Worm (Caenorhabditis elegans) whole organism, L4 larva: Measurements from ENCODE around the gene F20D12.7.
A peak's percentile ranks its signal among the peaks of the same experiment; 100 is the strongest.

Experiments used
- F44E2.7 ChIP-seq: fragments of 200-800 bp; sonication (Bioruptor generic); IDR thresholded peaks from 2 replicates; pipeline ENCODE4 v2.1.2; 2022; ENCODE audit warnings: missing genetic modification characterization, missing compliant biosample characterization
- R02D3.7 ChIP-seq: fragments of 150-350 bp; sonication (generic microtip); optimal IDR thresholded peaks from 3 replicates; lab custom pipeline; 2014; ENCODE audit warnings: missing biosample characterization, missing genetic modification characterization
- T20F7.1 ChIP-seq: fragments of 200-800 bp; sonication (Bioruptor generic); optimal IDR thresholded peaks from 2 replicates; lab custom pipeline; 2018; ENCODE audit warnings: mild to moderate bottlenecking, missing genetic modification characterization, missing compliant biosample characterization
- Y75B8A.6 ChIP-seq: fragments of 200-800 bp; sonication (Bioruptor generic); IDR thresholded peaks from 2 replicates; pipeline ENCODE4 v1.3.6; 2022; ENCODE audit warnings: missing genetic modification reagents, missing genetic modification characterization, missing compliant biosample characterization
- ZK337.2 ChIP-seq: fragments of 200-800 bp; sonication (Bioruptor generic); IDR thresholded peaks from 2 replicates; pipeline ENCODE4 v1.3.6; 2022; ENCODE audit warnings: missing genetic modification reagents, missing genetic modification characterization, missing compliant biosample characterization
- aly-2 ChIP-seq: sonication (generic microtip); optimal IDR thresholded peaks from 2 replicates; lab custom pipeline; 2018; ENCODE audit warnings: missing biosample characterization, missing genetic modification characterization
- ceh-32 ChIP-seq: sonication (generic microtip); optimal IDR thresholded peaks from 2 replicates; lab custom pipeline; 2016; ENCODE audit warnings: mild to moderate bottlenecking, missing genetic modification characterization, missing compliant biosample characterization; ENCODE audit not compliant: poor library complexity
- cey-2 ChIP-seq: sonication (generic microtip); optimal IDR thresholded peaks from 3 replicates; lab custom pipeline; 2017; ENCODE audit warnings: missing genetic modification characterization, mild to moderate bottlenecking, missing compliant biosample characterization, antibody characterized with exemption, borderline replicate concordance; ENCODE audit not compliant: insufficient read depth
- ctbp-1 ChIP-seq: fragments of 200-800 bp; sonication (Bioruptor generic); IDR thresholded peaks from 2 replicates; pipeline ENCODE4 v1.3.6; 2022; ENCODE audit warnings: missing genetic modification reagents, missing genetic modification characterization, missing compliant biosample characterization
- daf-16 ChIP-seq, 3 experiments: sonication (generic microtip); optimal IDR thresholded peaks; 2 replicates each; lab custom pipeline; 2016 to 2017; ENCODE audit warnings: missing genetic modification characterization in 3 of 3, missing genetic modification reagents in 3 of 3, mild to moderate bottlenecking in 2 of 3, missing compliant biosample characterization in 2 of 3, missing biosample characterization in 1 of 3, moderate library complexity in 1 of 3
- dmd-6 ChIP-seq: fragments of 200-800 bp; sonication (Bioruptor generic); IDR thresholded peaks from 2 replicates; pipeline ENCODE4 v1.3.6; 2022; ENCODE audit warnings: missing genetic modification reagents, missing genetic modification characterization, missing compliant biosample characterization
- dmd-8 ChIP-seq: fragments of 200-800 bp; sonication (Bioruptor generic); IDR thresholded peaks from 2 replicates; pipeline ENCODE4 v1.3.6; 2022; ENCODE audit warnings: missing genetic modification characterization, missing compliant biosample characterization
- dve-1 ChIP-seq: sonication (generic microtip); optimal IDR thresholded peaks from 2 replicates; lab custom pipeline; 2017; ENCODE audit warnings: antibody characterized with exemption, mild to moderate bottlenecking, missing genetic modification characterization, missing compliant biosample characterization; ENCODE audit not compliant: insufficient read depth
- fkh-10 ChIP-seq: fragments of 150-350 bp; optimal IDR thresholded peaks from 2 replicates; lab custom pipeline; 2014; ENCODE audit warnings: missing biosample characterization, missing genetic modification reagents, missing genetic modification characterization
- hif-1 ChIP-seq, 2 experiments: sonication (generic microtip); optimal IDR thresholded peaks; 2 replicates each; lab custom pipeline; 2016 to 2017; ENCODE audit warnings: missing compliant biosample characterization in 2 of 2, missing genetic modification characterization in 2 of 2, missing genetic modification reagents in 2 of 2, missing genotype in 2 of 2, mild to moderate bottlenecking in 1 of 2
- hlh-30 ChIP-seq: sonication (generic microtip); optimal IDR thresholded peaks from 2 replicates; lab custom pipeline; 2017; ENCODE audit warnings: antibody characterized with exemption, mild to moderate bottlenecking, missing genetic modification characterization, missing compliant biosample characterization; ENCODE audit not compliant: insufficient read depth
- hmg-1.1 ChIP-seq: fragments of 200-800 bp; sonication (Bioruptor generic); IDR thresholded peaks from 2 replicates; pipeline ENCODE4 v1.3.6; 2022; ENCODE audit warnings: missing genetic modification reagents, missing genetic modification characterization, missing compliant biosample characterization
- jun-1 ChIP-seq: fragments of 150-350 bp; optimal IDR thresholded peaks from 2 replicates; lab custom pipeline; 2014; ENCODE audit warnings: missing biosample characterization, missing genetic modification reagents, missing genetic modification characterization
- lin-1 ChIP-seq: fragments of 200-800 bp; sonication (Bioruptor generic); IDR thresholded peaks from 2 replicates; pipeline ENCODE4 v1.3.6; 2022; ENCODE audit warnings: missing genetic modification reagents, missing genetic modification characterization, missing compliant biosample characterization
- lin-15B ChIP-seq: fragments of 150-350 bp; sonication (generic microtip); optimal IDR thresholded peaks from 3 replicates; lab custom pipeline; 2014; ENCODE audit warnings: missing biosample characterization, missing genetic modification characterization
- lin-38 ChIP-seq: fragments of 200-800 bp; sonication (Bioruptor generic); IDR thresholded peaks from 2 replicates; pipeline ENCODE4 v1.3.6; 2022; ENCODE audit warnings: missing genetic modification reagents, missing genetic modification characterization, missing compliant biosample characterization
- lsy-2 ChIP-seq, 2 experiments: fragments of 150-350 bp in 1 of 2; sonication (generic microtip) in 1 of 2; optimal IDR thresholded peaks; 2 replicates each; lab custom pipeline; 2014 to 2017; ENCODE audit warnings: missing biosample characterization in 2 of 2, missing genetic modification characterization in 2 of 2
- madf-5 ChIP-seq, 2 experiments: fragments of 200-800 bp; sonication (Bioruptor generic); IDR thresholded peaks; 2 replicates each; pipeline ENCODE4 v1.3.6; 2022; ENCODE audit warnings: missing compliant biosample characterization in 2 of 2, missing genetic modification characterization in 2 of 2
- mep-1 ChIP-seq: fragments of 150-350 bp; sonication (generic microtip); optimal IDR thresholded peaks from 3 replicates; lab custom pipeline; 2014; ENCODE audit warnings: missing biosample characterization, missing genetic modification characterization
- mes-2 ChIP-seq: sonication (generic microtip); optimal IDR thresholded peaks from 2 replicates; lab custom pipeline; 2016; ENCODE audit warnings: missing genotype, mild to moderate bottlenecking, missing genetic modification characterization, missing compliant biosample characterization; ENCODE audit not compliant: poor library complexity, severe bottlenecking
- mxl-2 ChIP-seq: fragments of 200-800 bp; sonication (Bioruptor generic); conservative IDR thresholded peaks from 2 replicates; pipeline ENCODE4 v1.3.6; 2022; ENCODE audit warnings: missing genetic modification reagents, missing genetic modification characterization, missing compliant biosample characterization
- nhr-102 ChIP-seq: sonication (generic microtip); optimal IDR thresholded peaks from 2 replicates; lab custom pipeline; 2016; ENCODE audit warnings: mild to moderate bottlenecking, missing genetic modification characterization, moderate library complexity, missing compliant biosample characterization
- nhr-25 ChIP-seq: sonication (generic microtip); optimal IDR thresholded peaks from 2 replicates; lab custom pipeline; 2017; ENCODE audit warnings: missing genetic modification characterization, mild to moderate bottlenecking, missing compliant biosample characterization, antibody characterized with exemption, moderate library complexity, borderline replicate concordance; ENCODE audit not compliant: insufficient read depth
- nhr-6 ChIP-seq: fragments of 150-350 bp; optimal IDR thresholded peaks from 2 replicates; lab custom pipeline; 2014; ENCODE audit warnings: missing biosample characterization, missing genetic modification characterization
- php-3 ChIP-seq: fragments of 200-800 bp; sonication (Bioruptor generic); IDR thresholded peaks from 2 replicates; pipeline ENCODE4 v1.3.6; 2022; ENCODE audit warnings: missing genetic modification reagents, missing genetic modification characterization, missing compliant biosample characterization
- rbr-2 ChIP-seq: sonication (generic microtip); optimal IDR thresholded peaks from 2 replicates; lab custom pipeline; 2016; ENCODE audit warnings: missing genotype, missing genetic modification characterization, missing compliant biosample characterization
- sdz-12 ChIP-seq: fragments of 200-800 bp; sonication (Bioruptor generic); optimal IDR thresholded peaks from 2 replicates; lab custom pipeline; 2018; ENCODE audit warnings: mild to moderate bottlenecking, missing genetic modification characterization, missing compliant biosample characterization
- set-16 ChIP-seq: fragments of 200-800 bp; sonication (Bioruptor generic); IDR thresholded peaks from 2 replicates; pipeline ENCODE4 v1.3.6; 2022; ENCODE audit warnings: missing genetic modification reagents, missing genetic modification characterization, missing compliant biosample characterization
- skn-1 ChIP-seq: fragments of 150-350 bp; optimal IDR thresholded peaks from 2 replicates; lab custom pipeline; 2014; ENCODE audit warnings: missing biosample characterization, missing genetic modification characterization
- snpc-1.2 ChIP-seq: fragments of 200-800 bp; sonication (Bioruptor generic); IDR thresholded peaks from 2 replicates; pipeline ENCODE4 v1.3.6; 2022; ENCODE audit warnings: missing genetic modification reagents, missing genetic modification characterization, missing compliant biosample characterization
- spr-1 ChIP-seq: sonication (generic microtip); optimal IDR thresholded peaks from 2 replicates; lab custom pipeline; 2016; ENCODE audit warnings: mild to moderate bottlenecking, missing genetic modification characterization, missing compliant biosample characterization
- tra-1 ChIP-seq: fragments of 200-800 bp; sonication (Bioruptor generic); IDR thresholded peaks from 2 replicates; pipeline ENCODE4 v1.3.6; 2022; ENCODE audit warnings: missing genetic modification reagents, missing genetic modification characterization, missing compliant biosample characterization
- vab-7 ChIP-seq: fragments of 200-800 bp; sonication (Bioruptor generic); IDR thresholded peaks from 2 replicates; pipeline ENCODE4 v1.3.6; 2022; ENCODE audit warnings: missing genetic modification reagents, missing genetic modification characterization, missing compliant biosample characterization

The F20D12.7 gene

DNA sequence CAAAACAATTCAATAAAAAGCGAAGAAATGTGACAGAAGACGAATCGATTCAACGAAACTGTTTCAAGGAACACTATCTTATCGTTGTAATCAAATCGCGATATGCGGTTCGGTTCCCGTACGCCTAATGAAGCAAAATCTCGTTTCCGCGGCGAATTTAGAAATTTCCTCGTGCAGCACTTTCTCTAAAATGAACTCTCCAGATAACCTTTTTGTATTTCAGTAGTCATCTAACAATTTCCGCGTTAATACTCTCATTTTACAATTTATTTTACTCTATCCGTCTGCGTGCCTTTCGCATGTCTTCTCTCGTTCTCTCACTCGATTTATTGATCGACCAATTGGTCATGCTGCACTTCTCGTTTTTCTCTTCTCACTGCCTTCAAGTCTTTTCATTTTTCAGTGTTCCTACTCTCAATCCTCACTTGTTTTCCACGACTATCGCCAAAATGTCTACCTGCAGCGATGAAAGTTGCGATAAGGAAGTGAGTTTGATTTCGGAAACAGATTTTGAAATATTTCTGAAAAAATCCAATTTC, 28.5 kb downstream of the F20D12.7 start, which contains the start of the genes npp-27 and ntl-4 (continued):
- TF ChIP-seq lin-15B (tag; lab: Kevin White, UChicago) (no peak), set-16 (no peak), mep-1 (tag; lab: Kevin White, UChicago) (peak; percentile 4), skn-1 (no peak), sdz-12 (GFP tag; lab: Kevin White, UChicago) (no peak), php-3 (GFP tag; lab: Robert Waterston, UW) (no peak), ZK337.2 (GFP tag; lab: Robert Waterston, UW) (no peak), dve-1 (tag; lab: Kevin White, UChicago) (peak; percentile 3), snpc-1.2 (GFP tag; lab: Robert Waterston, UW) (no peak), mxl-2 (GFP tag; lab: Robert Waterston, UW) (no peak), nhr-102 (tag; lab: Kevin White, UChicago) (no peak), vab-7 (GFP tag; lab: Robert Waterston, UW) (no peak), nhr-25 (tag; lab: Kevin White, UChicago) (no peak), nhr-6 (no peak), lsy-2 (tag; optimal IDR thresholded peaks at IDR 0.05; lab: Kevin White, UChicago) (peak in 1 of 2 experiments; percentile 60), fkh-10 (GFP tag; lab: Kevin White, UChicago) (no peak), daf-16 (GFP tag; optimal IDR thresholded peaks at IDR 0.05; lab: Kevin White, UChicago) (no peak), daf-16 (tag; optimal IDR thresholded peaks at IDR 0.05; lab: Kevin White, UChicago) (peak; percentile 42), jun-1 (tag; lab: Kevin White, UChicago) (no peak), cey-2 (tag; lab: Kevin White, UChicago) (no peak), hif-1 (tag; optimal IDR thresholded peaks at IDR 0.05; lab: Kevin White, UChicago) (peak in 1 of 2 experiments; percentile 15), R02D3.7 (tag; lab: Kevin White, UChicago) (no peak), ceh-32 (tag; lab: Kevin White, UChicago) (no peak), tra-1 (GFP tag; lab: Robert Waterston, UW) (no peak), spr-1 (tag; lab: Kevin White, UChicago) (no peak), ctbp-1 (0 out of 2 replicates have a peak, but pooled peaks have one; percentile 43)

DNA sequence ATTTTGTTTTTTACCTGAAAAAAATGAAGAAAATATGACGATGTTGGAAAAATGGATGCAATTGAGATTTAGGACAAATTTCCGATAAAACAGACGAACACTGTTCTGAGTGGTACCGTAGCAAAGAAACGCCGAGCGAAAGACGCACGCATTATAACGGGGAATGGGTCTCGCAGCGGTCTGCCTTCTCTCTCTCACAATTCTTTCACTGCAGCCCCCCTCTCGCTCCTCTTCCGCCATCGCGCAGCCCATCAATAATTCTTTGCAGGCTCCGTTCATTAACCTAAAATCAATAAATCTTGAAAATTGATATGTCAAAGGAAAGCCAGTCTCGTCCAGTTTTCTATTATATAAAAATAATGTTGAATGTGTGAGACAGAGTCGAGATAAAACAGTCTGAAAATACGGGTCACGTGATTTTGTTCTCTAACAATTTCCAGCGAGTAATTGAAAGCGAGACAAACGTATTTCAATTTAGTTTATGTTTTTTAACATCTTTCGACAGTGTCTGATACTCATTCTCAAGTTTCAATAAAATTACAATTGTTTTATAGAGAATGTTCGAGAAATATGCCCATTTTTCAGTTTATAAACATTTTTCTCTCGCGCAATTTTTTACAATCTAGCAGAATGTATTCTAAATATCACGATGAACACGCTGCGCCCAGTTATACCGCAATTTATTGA, 29.1 kb downstream of the F20D12.7 start:
- no peak for TF ChIP-seq lin-1 (GFP tag; lab: Robert Waterston, UW)
- TF ChIP-seq T20F7.1 = peak; percentile 14
- TF ChIP-seq mep-1 (tag; lab: Kevin White, UChicago) = peak; percentile 31
- TF ChIP-seq madf-5 (GFP tag; IDR thresholded peaks at IDR 0.05; lab: Robert Waterston, UW) = no peak
- TF ChIP-seq dmd-8 (GFP tag; lab: Robert Waterston, UW) = no peak
- TF ChIP-seq ctbp-1 = no peak
- peak; percentile 45 for TF ChIP-seq mes-2 (tag; lab: Kevin White, UChicago)
- TF ChIP-seq rbr-2 (tag; lab: Kevin White, UChicago) = peak; percentile 21
- no peak for TF ChIP-seq dmd-6 (GFP tag; lab: Robert Waterston, UW)
- peak; percentile 64 for TF ChIP-seq hlh-30 (tag; lab: Kevin White, UChicago)
- TF ChIP-seq lin-38 (GFP tag; lab: Robert Waterston, UW) = peak; percentile 16; the same call in 1 of the 2 replicates
- no peak for TF ChIP-seq F44E2.7
- peak; percentile 2 for TF ChIP-seq dve-1 (tag; lab: Kevin White, UChicago)
- 0 out of 2 replicates have a peak, but pooled peaks have one; percentile 14 for TF ChIP-seq vab-7 (GFP tag; lab: Robert Waterston, UW)
- no peak for TF ChIP-seq Y75B8A.6 (GFP tag; lab: Robert Waterston, UW)
- no peak for TF ChIP-seq aly-2
- peak in 1 of 2 experiments; percentile 52 for TF ChIP-seq lsy-2 (tag; optimal IDR thresholded peaks at IDR 0.05; lab: Kevin White, UChicago)
- TF ChIP-seq snpc-1.2 (GFP tag; lab: Robert Waterston, UW) = 0 out of 2 replicates have a peak, but pooled peaks have one; percentile 28
- TF ChIP-seq set-16 = peak; percentile 21; the same call in 1 of the 2 replicates
- 0 out of 2 replicates have a peak, but pooled peaks have one; percentile 33 for TF ChIP-seq hmg-1.1 (GFP tag; lab: Robert Waterston, UW)
- TF ChIP-seq skn-1 = no peak
